Worm (Caenorhabditis elegans): ENCODE results near the gene F56F10.1.

Gene F56F10.1

ce11 chrX:827502-827901 lies 44.9 kb upstream of the F56F10.1 start (continued):
- no peak for TF ChIP-seq nhr-77 (tag; optimal IDR thresholded peaks at IDR 0.05)
- TF ChIP-seq mml-1 (tag; optimal IDR thresholded peaks at IDR 0.05) = no peak
- no peak for TF ChIP-seq eor-1 (tag; optimal IDR thresholded peaks at IDR 0.05)
- no peak for TF ChIP-seq ztf-4 (tag; optimal IDR thresholded peaks at IDR 0.05)
- TF ChIP-seq skn-1 (tag; optimal IDR thresholded peaks at IDR 0.05) = no peak
- no peak for TF ChIP-seq nhr-12 (tag; optimal IDR thresholded peaks at IDR 0.05)
- no peak for TF ChIP-seq unc-39 (tag; optimal IDR thresholded peaks at IDR 0.05)
- peak; percentile 86 for TF ChIP-seq fkh-10 (GFP tag; optimal IDR thresholded peaks at IDR 0.05)
- no peak for TF ChIP-seq ZK546.5 (tag; optimal IDR thresholded peaks at IDR 0.05)
- TF ChIP-seq snpc-4 (tag; optimal IDR thresholded peaks at IDR 0.05) = peak; percentile 20
- TF ChIP-seq sea-2 (GFP tag; optimal IDR thresholded peaks at IDR 0.05) = no peak
- peak; percentile 7 for TF ChIP-seq nhr-43 (tag; optimal IDR thresholded peaks at IDR 0.05; ENCODE audit: poor library complexity, severe bottlenecking)
- TF ChIP-seq ceh-16 (tag; optimal IDR thresholded peaks at IDR 0.05) = no peak
- no peak for TF ChIP-seq ceh-9 (tag; optimal IDR thresholded peaks at IDR 0.05)

DNA sequence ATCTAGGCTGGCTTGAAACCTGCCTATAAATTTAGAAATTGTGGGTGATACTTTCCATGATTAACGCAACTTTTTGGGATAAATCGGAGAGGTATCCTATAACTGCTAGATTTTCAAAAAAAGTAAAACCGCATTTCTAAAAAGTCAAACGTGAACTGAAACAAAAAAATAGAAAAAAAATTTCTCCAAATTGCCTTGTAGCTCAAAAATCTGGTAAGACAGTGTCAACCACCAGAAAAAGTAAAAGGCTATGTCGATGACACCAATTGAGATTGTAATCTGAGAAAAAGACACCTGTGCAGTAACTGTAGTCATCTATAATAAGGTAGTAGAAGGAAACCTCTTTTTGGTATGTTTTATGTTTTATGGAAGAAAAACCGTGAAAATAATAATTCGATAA lies 43.8 kb upstream of the F56F10.1 start, which contains the start of gene wdr-54:
Gene wdr-54 (plus strand): TSS at position 301 of the 400 bp plus-strand sequence.
- TF ChIP-seq nhr-11 (tag; optimal IDR thresholded peaks at IDR 0.05) = no peak
- TF ChIP-seq nhr-77 (tag; optimal IDR thresholded peaks at IDR 0.05) = no peak
- no peak for TF ChIP-seq ama-1 (optimal IDR thresholded peaks at IDR 0.05)
- no peak for TF ChIP-seq ztf-4 (tag; optimal IDR thresholded peaks at IDR 0.05)
- TF ChIP-seq elt-3 (tag; optimal IDR thresholded peaks at IDR 0.05) = no peak
- TF ChIP-seq daf-12 (tag; optimal IDR thresholded peaks at IDR 0.05) = no peak
- no peak for TF ChIP-seq sea-2 (GFP tag; optimal IDR thresholded peaks at IDR 0.05)
- TF ChIP-seq ceh-16 (tag; optimal IDR thresholded peaks at IDR 0.05) = no peak
- no peak for TF ChIP-seq nhr-76 (tag; optimal IDR thresholded peaks at IDR 0.05)
- TF ChIP-seq zag-1 (tag; optimal IDR thresholded peaks at IDR 0.05) = no peak
- no peak for TF ChIP-seq elt-1 (tag; optimal IDR thresholded peaks at IDR 0.05)
- no peak for TF ChIP-seq fkh-2 (tag; optimal IDR thresholded peaks at IDR 0.05)
- TF ChIP-seq nhr-43 (tag; optimal IDR thresholded peaks at IDR 0.05; ENCODE audit: poor library complexity, severe bottlenecking) = no peak

DNA sequence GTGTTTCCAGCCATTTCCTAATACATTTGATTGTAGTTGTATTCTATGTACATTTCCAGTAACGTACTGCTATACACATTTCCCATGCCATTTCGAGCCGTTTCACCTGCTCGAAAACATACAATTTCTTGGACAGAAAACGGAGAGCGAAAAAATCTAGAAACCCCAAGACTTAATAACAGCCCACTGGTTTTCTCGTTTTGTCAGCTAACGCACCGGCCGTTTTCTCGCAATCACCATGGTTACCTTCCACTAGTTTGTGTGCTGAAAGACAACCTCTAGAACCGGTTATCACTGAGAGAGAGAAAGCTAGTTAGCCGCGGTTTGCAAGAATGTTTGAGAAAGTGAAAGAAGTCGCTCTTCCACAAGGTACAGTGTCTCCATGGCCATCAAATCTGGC lies 42.2 kb upstream of the F56F10.1 start:
- TF ChIP-seq nhr-28 (tag; optimal IDR thresholded peaks at IDR 0.05) (no peak), lin-39 (tag; optimal IDR thresholded peaks at IDR 0.05) (no peak), ZK546.5 (tag; optimal IDR thresholded peaks at IDR 0.05) (no peak), nhr-25 (tag; optimal IDR thresholded peaks at IDR 0.05) (no peak), nhr-77 (tag; optimal IDR thresholded peaks at IDR 0.05) (no peak), elt-2 (tag; optimal IDR thresholded peaks at IDR 0.05) (no peak), nhr-67 (tag; optimal IDR thresholded peaks at IDR 0.05) (no peak), skn-1 (tag; optimal IDR thresholded peaks at IDR 0.05) (no peak), zag-1 (tag; optimal IDR thresholded peaks at IDR 0.05) (no peak), nhr-23 (tag; optimal IDR thresholded peaks at IDR 0.05) (no peak)

DNA sequence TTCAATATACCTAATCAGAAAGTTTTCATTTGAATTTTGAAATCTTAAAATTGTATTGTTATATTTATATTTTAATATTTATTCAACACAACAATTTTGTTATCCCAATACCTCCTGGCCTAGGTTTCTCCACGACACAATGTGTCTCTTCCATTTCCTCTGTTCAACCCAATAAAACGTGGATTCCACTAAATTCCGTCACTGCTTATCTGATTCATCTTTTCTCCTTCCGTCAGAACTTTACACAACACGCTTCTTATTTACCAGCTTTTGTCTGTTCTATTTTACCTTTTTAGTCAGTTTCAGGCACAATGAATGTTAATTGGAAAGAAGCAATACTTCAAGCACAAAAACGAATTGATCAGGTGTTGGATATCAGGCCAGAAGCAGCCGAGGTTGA lies 37.9 kb upstream of the F56F10.1 start, which contains the start of gene F39H12.1:
Gene F39H12.1 (plus strand): TSS at position 301 of the 400 bp plus-strand sequence.
- TF ChIP-seq aly-2 (tag; optimal IDR thresholded peaks at IDR 0.05) (no peak), nhr-23 (tag; optimal IDR thresholded peaks at IDR 0.05) (no peak), eor-1 (tag; optimal IDR thresholded peaks at IDR 0.05) (no peak), ceh-82 (tag; optimal IDR thresholded peaks at IDR 0.05) (no peak), lsy-12 (tag; optimal IDR thresholded peaks at IDR 0.05) (no peak), jun-1 (tag; optimal IDR thresholded peaks at IDR 0.05) (no peak), elt-1 (tag; optimal IDR thresholded peaks at IDR 0.05) (no peak)

DNA sequence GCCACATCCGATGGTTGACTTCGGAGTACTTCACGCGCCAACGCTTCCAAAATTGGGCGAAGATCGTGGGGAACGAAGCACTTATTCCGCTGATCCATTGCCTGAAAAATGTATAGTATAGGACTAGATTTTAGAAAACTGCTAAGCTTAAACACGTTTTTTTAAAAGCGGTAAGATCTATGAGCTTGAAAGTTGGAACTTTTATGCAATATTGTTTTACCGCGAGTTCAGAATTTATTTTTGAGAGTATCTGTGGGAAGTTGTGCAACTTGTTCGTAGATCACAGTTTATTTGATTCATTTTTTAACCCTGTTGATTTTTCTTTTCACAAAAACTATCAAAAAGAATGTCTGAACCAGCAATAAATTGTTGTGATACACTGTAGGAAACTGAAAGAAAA lies 31.0 kb upstream of the F56F10.1 start, which contains the start of gene F39H12.3:
Gene F39H12.3 (minus strand): TSS at position 101 of the 400 bp plus-strand sequence.
- TF ChIP-seq nhr-237 (tag; optimal IDR thresholded peaks at IDR 0.05) = no peak
- no peak for TF ChIP-seq nhr-77 (tag; optimal IDR thresholded peaks at IDR 0.05)
- no peak for TF ChIP-seq elt-1 (tag; optimal IDR thresholded peaks at IDR 0.05)
- TF ChIP-seq fkh-2 (tag; optimal IDR thresholded peaks at IDR 0.05) = no peak
- TF ChIP-seq pqm-1 (tag; optimal IDR thresholded peaks at IDR 0.05) = no peak

DNA sequence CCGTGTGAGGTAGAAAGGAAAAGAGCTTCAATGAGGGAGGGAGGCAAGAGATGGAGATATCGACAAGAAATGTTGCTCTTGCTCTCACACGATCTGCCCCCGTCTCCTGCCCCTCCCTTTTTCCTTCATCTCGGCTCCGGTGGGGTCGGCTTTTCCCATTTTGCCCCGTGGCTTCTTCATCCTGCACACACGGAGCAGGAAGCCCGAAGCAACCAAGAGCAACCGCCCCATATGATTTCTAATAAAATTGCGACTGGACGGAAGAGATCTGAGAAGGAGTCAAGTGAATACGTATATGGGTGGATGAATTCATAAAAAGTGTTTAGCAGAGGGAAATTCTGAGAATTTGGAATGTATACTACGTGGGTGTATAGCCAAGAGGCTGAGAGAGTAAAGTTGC lies 27.8 kb upstream of the F56F10.1 start:
- TF ChIP-seq lin-39 (tag; optimal IDR thresholded peaks at IDR 0.05) = no peak
- peak; percentile 23 for TF ChIP-seq nfya-1 (tag; optimal IDR thresholded peaks at IDR 0.05; ENCODE audit: insufficient read depth)
